Worm (Caenorhabditis elegans): ENCODE results near the gene srx-73.

- TF ChIP-seq unc-62 (GFP tag; optimal IDR thresholded peaks at IDR 0.05), result no peak
- TF ChIP-seq blmp-1 (tag; optimal IDR thresholded peaks at IDR 0.05; ENCODE audit: insufficient read depth), result no peak
- TF ChIP-seq F13H6.1 (tag; optimal IDR thresholded peaks at IDR 0.05), result no peak
- no peak for TF ChIP-seq alr-1 (tag; optimal IDR thresholded peaks at IDR 0.05)
- TF ChIP-seq nhr-21 (tag; optimal IDR thresholded peaks at IDR 0.05), result no peak
Observed at ce11 chrV:4662400-4662799, 3.2 kb downstream of the srx-73 start, which contains the start of gene srx-74.
